Fruit fly (Drosophila melanogaster): ENCODE results near the gene Ref2.
A peak's percentile ranks its signal among the peaks of the same experiment; 100 is the strongest.

Ref2 gene

DNA sequence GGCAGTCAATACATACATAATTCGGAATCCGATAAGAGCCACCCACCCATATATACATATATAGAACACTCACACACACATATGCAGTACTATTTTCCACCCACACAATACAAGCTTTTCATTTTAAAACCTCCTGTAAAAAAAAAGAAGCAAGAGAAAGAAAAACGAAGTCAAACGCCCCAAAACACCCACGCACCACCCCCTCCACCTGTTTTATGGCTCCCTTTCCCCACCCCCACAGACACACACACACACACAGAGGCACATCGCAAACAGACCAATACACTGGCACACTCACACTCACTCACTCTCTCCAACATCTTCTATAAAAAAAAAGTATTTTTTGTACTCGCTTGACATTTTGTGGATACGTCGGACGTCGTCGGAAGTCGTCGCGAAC, 11.2 kb upstream of the Ref2 start:
- TF ChIP-seq ss (GFP tag; optimal IDR thresholded peaks at IDR 0.05) (no peak), Sox15 (GFP tag; optimal IDR thresholded peaks at IDR 0.05) (no peak), fkh (GFP tag; optimal IDR thresholded peaks at IDR 0.05) (no peak), Eip75B (GFP tag; optimal IDR thresholded peaks at IDR 0.05) (no peak), CG11902 (GFP tag; optimal IDR thresholded peaks at IDR 0.05) (no peak), Sox102F (GFP tag; optimal IDR thresholded peaks at IDR 0.05) (no peak), lz (GFP tag; optimal IDR thresholded peaks at IDR 0.05) (no peak), svp (GFP tag) (no peak), CG4318 (GFP tag; optimal IDR thresholded peaks at IDR 0.05) (no peak), OdsH (GFP tag; optimal IDR thresholded peaks at IDR 0.05) (no peak), Blimp-1 (GFP tag; optimal IDR thresholded peaks at IDR 0.05) (no peak), Eip93F (GFP tag; optimal IDR thresholded peaks at IDR 0.05) (no peak)

DNA sequence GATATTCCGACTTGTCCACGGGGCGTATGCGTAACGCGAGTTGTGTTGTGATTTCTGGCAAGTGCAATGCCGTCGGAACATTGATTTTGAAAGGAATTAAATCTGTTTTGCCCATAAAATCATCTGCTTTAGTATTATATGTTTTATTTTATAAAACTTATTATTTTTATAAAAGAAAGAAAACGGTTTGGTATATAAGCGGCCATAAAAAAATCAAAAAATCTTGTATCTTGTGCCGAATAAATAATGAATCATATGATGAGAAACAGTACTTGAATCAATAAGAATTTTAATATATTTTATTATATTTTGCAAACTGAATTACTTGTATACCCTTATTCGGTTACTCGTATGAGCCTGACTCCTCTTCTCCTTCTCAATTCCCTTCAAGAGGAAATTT, 10.7 kb upstream of the Ref2 start, which contains the start of gene pdm2:
Gene pdm2 (plus strand): TSS at position 301 of the 400 bp plus-strand sequence.
- TF ChIP-seq fd85E (GFP tag; optimal IDR thresholded peaks at IDR 0.05) (no peak), Lpt (GFP tag; optimal IDR thresholded peaks at IDR 0.05) (no peak), CG3032 (tag; optimal IDR thresholded peaks at IDR 0.05) (no peak)

DNA sequence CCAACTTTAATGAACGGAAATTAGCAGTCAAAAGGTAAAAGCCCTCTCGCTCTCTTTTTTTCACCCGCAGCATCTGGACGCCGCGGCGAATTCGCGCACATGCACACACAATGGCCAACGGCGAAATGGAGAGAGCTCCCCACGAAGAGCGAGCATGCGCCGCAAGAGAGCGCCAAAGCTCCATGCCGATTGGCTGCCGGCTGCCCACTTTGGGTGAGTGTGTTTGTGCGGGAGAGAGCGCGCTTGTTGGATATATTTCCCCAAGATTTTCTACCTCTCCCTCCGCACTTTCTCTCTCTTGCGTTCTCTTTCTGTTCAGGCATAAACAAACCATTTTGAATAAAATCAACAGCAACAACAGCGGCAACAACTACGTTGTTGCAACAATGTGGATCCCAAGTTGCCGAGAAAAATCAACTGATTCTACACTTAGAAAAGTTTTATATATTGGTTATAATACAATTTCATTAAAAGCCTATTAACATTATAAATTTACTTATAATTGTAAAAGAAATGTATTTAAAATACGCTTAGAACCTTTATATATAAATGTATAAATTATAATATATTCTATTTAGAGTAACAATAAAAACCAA, 9.7 kb upstream of the Ref2 start:
- TF ChIP-seq CG11294 (GFP tag; IDR thresholded peaks at IDR 0.05) (no peak), Hr4 (GFP tag; optimal IDR thresholded peaks at IDR 0.05) (no peak), CG11762 (GFP tag; optimal IDR thresholded peaks at IDR 0.05; ENCODE audit: insufficient read depth) (no peak), Hr39 (GFP tag; optimal IDR thresholded peaks at IDR 0.05) (no peak), achi (GFP tag; optimal IDR thresholded peaks at IDR 0.05) (no peak), CG6163 (GFP tag; IDR thresholded peaks at IDR 0.05) (peak; percentile 27; the same call in 1 of the 3 replicates), CG3032 (tag; optimal IDR thresholded peaks at IDR 0.05) (peak; percentile 22), Eip75B (GFP tag; optimal IDR thresholded peaks at IDR 0.05) (no peak), CG6276 (GFP tag; optimal IDR thresholded peaks at IDR 0.05) (no peak), OdsH (GFP tag; optimal IDR thresholded peaks at IDR 0.05) (no peak), acj6 (GFP tag; optimal IDR thresholded peaks at IDR 0.05) (no peak), CG3919 (GFP tag; optimal IDR thresholded peaks at IDR 0.05) (no peak), Hr38 (GFP tag; optimal IDR thresholded peaks at IDR 0.05) (no peak), CG1621 (tag; optimal IDR thresholded peaks at IDR 0.05) (no peak), Blimp-1 (GFP tag; optimal IDR thresholded peaks at IDR 0.05) (no peak), CG16779 (tag; optimal IDR thresholded peaks at IDR 0.05) (no peak), CG9139 (GFP tag; optimal IDR thresholded peaks at IDR 0.05) (no peak), CG31627 (GFP tag; optimal IDR thresholded peaks at IDR 0.05) (no peak), Ets21C (GFP tag; optimal IDR thresholded peaks at IDR 0.05) (no peak), Smox (GFP tag; optimal IDR thresholded peaks at IDR 0.05) (no peak), esn (GFP tag; optimal IDR thresholded peaks at IDR 0.05) (no peak), Gug (GFP tag; IDR thresholded peaks at IDR 0.05) (no peak), CG15336 (GFP tag; IDR thresholded peaks at IDR 0.05) (peak; percentile 26; the same call in 1 of the 2 replicates), CG6808 (GFP tag; optimal IDR thresholded peaks at IDR 0.05) (no peak), fd85E (GFP tag; optimal IDR thresholded peaks at IDR 0.05) (no peak), fkh (GFP tag; optimal IDR thresholded peaks at IDR 0.05) (no peak), eg (GFP tag; IDR thresholded peaks at IDR 0.05) (no peak), CG8119 (GFP tag; IDR thresholded peaks at IDR 0.05) (no peak), net (GFP tag; optimal IDR thresholded peaks at IDR 0.05) (no peak), pdm3 (GFP tag; optimal IDR thresholded peaks at IDR 0.05) (no peak), CG6792 (GFP tag; optimal IDR thresholded peaks at IDR 0.05) (no peak), CG32006 (GFP tag; optimal IDR thresholded peaks at IDR 0.05) (peak; percentile 17), fd59A (GFP tag; optimal IDR thresholded peaks at IDR 0.05) (no peak), CG10631 (GFP tag; optimal IDR thresholded peaks at IDR 0.05) (peak; percentile 14), Sox102F (GFP tag; optimal IDR thresholded peaks at IDR 0.05) (no peak), spab (GFP tag; optimal IDR thresholded peaks at IDR 0.05) (no peak), Lpt (GFP tag; optimal IDR thresholded peaks at IDR 0.05) (no peak), Eip93F (GFP tag; optimal IDR thresholded peaks at IDR 0.05) (no peak), CG10669 (GFP tag; optimal IDR thresholded peaks at IDR 0.05) (no peak), CG8632 (GFP tag; optimal IDR thresholded peaks at IDR 0.05) (no peak), CG8319 (GFP tag; optimal IDR thresholded peaks at IDR 0.05) (no peak), lz (GFP tag; optimal IDR thresholded peaks at IDR 0.05) (no peak)
